Worm (Caenorhabditis elegans) whole organism, young adult: ENCODE measurements around the gene str-94.

Experiments used
- B0019.2 ChIP-seq: fragments of 200-800 bp; sonication (Bioruptor generic); conservative IDR thresholded peaks from 2 replicates; pipeline ENCODE4 v1.3.6; 2022; ENCODE audit warnings: missing genetic modification reagents, missing genetic modification characterization, missing compliant biosample characterization
- B0336.3 ChIP-seq: fragments of 200-800 bp; sonication (Bioruptor generic); IDR thresholded peaks from 2 replicates; pipeline ENCODE4 v1.3.6; 2022; ENCODE audit warnings: missing genetic modification characterization, missing compliant biosample characterization
- C06A6.2 ChIP-seq: fragments of 200-800 bp; sonication (Bioruptor generic); conservative IDR thresholded peaks from 2 replicates; pipeline ENCODE4 v1.3.6; 2022; ENCODE audit warnings: missing genetic modification characterization, missing compliant biosample characterization
- F23B12.7 ChIP-seq: sonication (generic microtip); optimal IDR thresholded peaks from 2 replicates; lab custom pipeline; 2017; ENCODE audit warnings: missing genetic modification characterization, mild to moderate bottlenecking, missing compliant biosample characterization, antibody characterized with exemption, moderate library complexity; ENCODE audit not compliant: insufficient read depth
- F33H1.4 ChIP-seq: fragments of 200-800 bp; sonication (Bioruptor generic); IDR thresholded peaks from 2 replicates; pipeline ENCODE4 v1.3.6; 2022; ENCODE audit warnings: missing genetic modification reagents, missing genetic modification characterization, missing compliant biosample characterization
- F37B4.10 ChIP-seq: fragments of 200-800 bp; sonication (Bioruptor generic); IDR thresholded peaks from 2 replicates; pipeline ENCODE4 v1.3.6; 2022; ENCODE audit warnings: missing genetic modification characterization, missing compliant biosample characterization
- K12H6.12 ChIP-seq: fragments of 200-800 bp; sonication (Bioruptor generic); optimal IDR thresholded peaks from 2 replicates; lab custom pipeline; 2018; ENCODE audit warnings: mild to moderate bottlenecking, missing genetic modification characterization, missing compliant biosample characterization
- Y95B8A.8 ChIP-seq: fragments of 200-800 bp; sonication (Bioruptor generic); IDR thresholded peaks from 2 replicates; pipeline ENCODE4 v1.3.6; 2022; ENCODE audit warnings: missing genetic modification reagents, missing genetic modification characterization, missing compliant biosample characterization
- aptf-2 ChIP-seq: fragments of 200-800 bp; sonication (Bioruptor generic); conservative IDR thresholded peaks from 2 replicates; pipeline ENCODE4 v1.3.6; 2022; ENCODE audit warnings: missing genetic modification reagents, missing genetic modification characterization, missing compliant biosample characterization
- athp-1 ChIP-seq: sonication (generic microtip); optimal IDR thresholded peaks from 2 replicates; lab custom pipeline; 2017; ENCODE audit warnings: mild to moderate bottlenecking, missing genetic modification characterization, missing compliant biosample characterization
- attf-5 ChIP-seq: fragments of 200-800 bp; sonication (Bioruptor generic); optimal IDR thresholded peaks from 2 replicates; lab custom pipeline; 2018; ENCODE audit warnings: mild to moderate bottlenecking, missing genetic modification characterization, missing compliant biosample characterization
- bed-2 ChIP-seq: fragments of 200-800 bp; sonication (Bioruptor generic); IDR thresholded peaks from 2 replicates; pipeline ENCODE4 v1.3.6; 2022; ENCODE audit warnings: missing genetic modification reagents, missing genetic modification characterization, missing compliant biosample characterization
- cebp-1 ChIP-seq, 2 experiments: fragments of 200-800 bp in 1 of 2; sonication (Bioruptor generic) in 1 of 2; sonication (generic microtip) in 1 of 2; IDR thresholded peaks in 1 of 2; optimal IDR thresholded peaks in 1 of 2; 2 replicates each; pipeline versions ENCODE4 v1.3.6 to Lab custom; 2017 to 2022; ENCODE audit warnings: missing compliant biosample characterization in 2 of 2, missing genetic modification characterization in 2 of 2, mild to moderate bottlenecking in 1 of 2, missing genetic modification reagents in 1 of 2, moderate library complexity in 1 of 2
- ceh-27 ChIP-seq: fragments of 200-800 bp; sonication (Bioruptor generic); optimal IDR thresholded peaks from 2 replicates; lab custom pipeline; 2018; ENCODE audit warnings: mild to moderate bottlenecking, missing genetic modification characterization, moderate library complexity, missing compliant biosample characterization
- ceh-40 ChIP-seq: fragments of 200-800 bp; sonication (Bioruptor generic); IDR thresholded peaks from 2 replicates; pipeline ENCODE4 v1.3.6; 2022; ENCODE audit warnings: missing genetic modification characterization, missing compliant biosample characterization
- chd-7 ChIP-seq: sonication (generic microtip); optimal IDR thresholded peaks from 2 replicates; lab custom pipeline; 2016; ENCODE audit warnings: mild to moderate bottlenecking, missing genetic modification characterization, moderate library complexity, missing compliant biosample characterization
- dox-1 ChIP-seq: fragments of 200-800 bp; sonication (Bioruptor generic); IDR thresholded peaks from 2 replicates; pipeline ENCODE4 v1.3.6; 2022; ENCODE audit warnings: missing genetic modification reagents, missing genetic modification characterization, missing compliant biosample characterization
- egrh-3 ChIP-seq: fragments of 200-800 bp; sonication (Bioruptor generic); IDR thresholded peaks from 2 replicates; pipeline ENCODE4 v1.3.6; 2022; ENCODE audit warnings: missing genetic modification reagents, missing genetic modification characterization, missing compliant biosample characterization
- hmg-1.2 ChIP-seq: fragments of 200-800 bp; sonication (Bioruptor generic); IDR thresholded peaks from 2 replicates; pipeline ENCODE4 v1.3.6; 2022; ENCODE audit warnings: missing genetic modification reagents, missing genetic modification characterization, missing compliant biosample characterization
- lag-1 ChIP-seq: fragments of 200-800 bp; sonication (Bioruptor generic); IDR thresholded peaks from 2 replicates; pipeline ENCODE4 v1.3.6; 2022; ENCODE audit warnings: missing genetic modification reagents, missing genetic modification characterization, missing compliant biosample characterization
- let-607 ChIP-seq, 2 experiments: fragments of 200-800 bp in 1 of 2; sonication (Bioruptor generic) in 1 of 2; sonication (generic microtip) in 1 of 2; optimal IDR thresholded peaks; 2 replicates each; lab custom pipeline; 2016 to 2018; ENCODE audit warnings: mild to moderate bottlenecking in 2 of 2, missing compliant biosample characterization in 2 of 2, missing genetic modification characterization in 2 of 2, moderate library complexity in 2 of 2, missing genotype in 1 of 2
- lin-40 ChIP-seq: sonication (generic microtip); optimal IDR thresholded peaks from 2 replicates; lab custom pipeline; 2016; ENCODE audit warnings: missing genetic modification characterization, mild to moderate bottlenecking, missing compliant biosample characterization, missing genotype, missing genetic modification reagents
- lir-1 ChIP-seq: fragments of 200-800 bp; sonication (Bioruptor generic); conservative IDR thresholded peaks from 2 replicates; pipeline ENCODE4 v1.3.6; 2022; ENCODE audit warnings: missing genetic modification reagents, missing genetic modification characterization, missing compliant biosample characterization
- mcd-1 ChIP-seq: fragments of 200-800 bp; sonication (Bioruptor generic); IDR thresholded peaks from 2 replicates; pipeline ENCODE4 v1.3.6; 2022; ENCODE audit warnings: missing genetic modification reagents, missing genetic modification characterization, missing compliant biosample characterization
- mel-28 ChIP-seq: sonication (generic microtip); optimal IDR thresholded peaks from 2 replicates; lab custom pipeline; 2016; ENCODE audit warnings: borderline replicate concordance, mild to moderate bottlenecking, missing genetic modification characterization, missing compliant biosample characterization
- mes-4 ChIP-seq: sonication (generic microtip); optimal IDR thresholded peaks from 2 replicates; lab custom pipeline; 2016; ENCODE audit warnings: missing genotype, missing genetic modification characterization, missing compliant biosample characterization
- nfya-2 ChIP-seq: fragments of 200-800 bp; sonication (Bioruptor generic); IDR thresholded peaks from 2 replicates; pipeline ENCODE4 v1.3.6; 2022; ENCODE audit warnings: missing genetic modification reagents, missing genetic modification characterization, missing compliant biosample characterization
- nhr-120 ChIP-seq: fragments of 200-800 bp; sonication (Bioruptor generic); IDR thresholded peaks from 2 replicates; pipeline ENCODE4 v1.3.6; 2022; ENCODE audit warnings: missing genetic modification characterization, missing compliant biosample characterization
- nhr-27 ChIP-seq: fragments of 200-800 bp; sonication (Bioruptor generic); optimal IDR thresholded peaks from 2 replicates; lab custom pipeline; 2018; ENCODE audit warnings: mild to moderate bottlenecking, missing genetic modification characterization, moderate library complexity, missing compliant biosample characterization
- nhr-80 ChIP-seq: sonication (generic microtip); optimal IDR thresholded peaks from 2 replicates; lab custom pipeline; 2016; ENCODE audit warnings: missing genetic modification characterization, missing compliant biosample characterization
- rpc-1 ChIP-seq, 2 experiments: fragments of 150-350 bp in 1 of 2; sonication (generic microtip) in 1 of 2; optimal IDR thresholded peaks; 2 replicates each; lab custom pipeline; 2014 to 2018; ENCODE audit warnings: missing biosample characterization in 1 of 2, missing genetic modification characterization in 1 of 2, missing genetic modification reagents in 1 of 2, missing genotype in 1 of 2
- sea-2 ChIP-seq: fragments of 200-800 bp; sonication (Bioruptor generic); IDR thresholded peaks from 2 replicates; pipeline ENCODE4 v1.3.6; 2022; ENCODE audit warnings: missing genetic modification characterization, missing compliant biosample characterization
- snpc-3.4 ChIP-seq: sonication (generic microtip); optimal IDR thresholded peaks from 2 replicates; lab custom pipeline; 2017; ENCODE audit warnings: missing genetic modification characterization, mild to moderate bottlenecking, missing compliant biosample characterization, antibody characterized with exemption, moderate library complexity, missing genotype, missing genetic modification reagents
- snpc-4 ChIP-seq, 5 experiments: fragments of 150-350 bp in 1 of 5; sonication (generic microtip) in 4 of 5; optimal IDR thresholded peaks; 2 replicates each; lab custom pipeline; 2014 to 2018; ENCODE audit warnings: missing genetic modification characterization in 5 of 5, missing biosample characterization in 3 of 5, antibody characterized with exemption in 2 of 5, mild to moderate bottlenecking in 2 of 5, missing compliant biosample characterization in 2 of 5, missing genotype in 2 of 5, moderate library complexity in 2 of 5, missing genetic modification reagents in 1 of 5
- sptf-2 ChIP-seq: fragments of 200-800 bp; sonication (Bioruptor generic); optimal IDR thresholded peaks from 2 replicates; lab custom pipeline; 2018; ENCODE audit warnings: mild to moderate bottlenecking, missing genetic modification characterization, missing compliant biosample characterization
- zim-3 ChIP-seq: sonication (generic microtip); optimal IDR thresholded peaks from 2 replicates; lab custom pipeline; 2017; ENCODE audit warnings: mild to moderate bottlenecking, missing genetic modification characterization, moderate library complexity, missing compliant biosample characterization
- ztf-18 ChIP-seq: sonication (generic microtip); optimal IDR thresholded peaks from 2 replicates; lab custom pipeline; 2016; ENCODE audit warnings: missing genotype, mild to moderate bottlenecking, missing genetic modification characterization, missing compliant biosample characterization
- ztf-22 ChIP-seq: fragments of 200-800 bp; sonication (Bioruptor generic); optimal IDR thresholded peaks from 2 replicates; lab custom pipeline; 2018; ENCODE audit warnings: mild to moderate bottlenecking, missing genetic modification characterization, moderate library complexity, missing compliant biosample characterization

str-94 gene

ce11 chrV:9212499-9212898 lies 36.6 kb downstream of the str-94 start:
- TF ChIP-seq F23B12.7 (tag; lab: Kevin White, UChicago) (peak; percentile 35), C06A6.2 (GFP tag; lab: Robert Waterston, UW) (no peak), sea-2 (GFP tag; lab: Robert Waterston, UW) (no peak), ztf-18 (tag; lab: Kevin White, UChicago) (peak; percentile 22), sptf-2 (GFP tag; lab: Kevin White, UChicago) (no peak), mcd-1 (peak; percentile 48; the same call in 1 of the 2 replicates), egrh-3 (GFP tag; lab: Robert Waterston, UW) (no peak), aptf-2 (no peak), attf-5 (GFP tag; lab: Kevin White, UChicago) (peak; percentile 87), lin-40 (tag; lab: Kevin White, UChicago) (no peak), F33H1.4 (no peak), nfya-2 (GFP tag; lab: Robert Waterston, UW) (no peak), nhr-120 (GFP tag; lab: Robert Waterston, UW) (no peak), F37B4.10 (GFP tag; lab: Robert Waterston, UW) (no peak), hmg-1.2 (GFP tag; lab: Robert Waterston, UW) (peak; percentile 74; the same call in 1 of the 2 replicates), rpc-1 (optimal IDR thresholded peaks at IDR 0.05; lab: Kevin White, UChicago) (no peak), rpc-1 (tag; optimal IDR thresholded peaks at IDR 0.05; lab: Kevin White, UChicago) (no peak), bed-2 (GFP tag; lab: Robert Waterston, UW) (no peak), B0336.3 (GFP tag; lab: Robert Waterston, UW) (no peak), cebp-1 (GFP tag; IDR thresholded peaks at IDR 0.05; lab: Robert Waterston, UW) (no peak), cebp-1 (tag; optimal IDR thresholded peaks at IDR 0.05; lab: Kevin White, UChicago) (peak; percentile 22), ceh-27 (GFP tag; lab: Kevin White, UChicago) (peak; percentile 7), ztf-22 (GFP tag; lab: Kevin White, UChicago) (no peak), B0019.2 (GFP tag; lab: Robert Waterston, UW) (no peak), K12H6.12 (tag; lab: Kevin White, UChicago) (peak; percentile 8), snpc-4 (GFP tag; optimal IDR thresholded peaks at IDR 0.05; lab: Kevin White, UChicago) (no peak), snpc-4 (tag; optimal IDR thresholded peaks at IDR 0.05; lab: Kevin White, UChicago) (peak in 1 of 4 experiments; percentile 60), let-607 (tag; optimal IDR thresholded peaks at IDR 0.05; lab: Kevin White, UChicago) (peak in 1 of 2 experiments; percentile 59), ceh-40 (no peak), nhr-27 (tag; lab: Kevin White, UChicago) (no peak), mel-28 (tag; lab: Kevin White, UChicago) (no peak), zim-3 (tag; lab: Kevin White, UChicago) (no peak), nhr-80 (tag; lab: Kevin White, UChicago) (peak; percentile 76), mes-4 (no peak), Y95B8A.8 (GFP tag; lab: Robert Waterston, UW) (no peak), snpc-3.4 (tag; lab: Kevin White, UChicago) (no peak), lir-1 (GFP tag; lab: Robert Waterston, UW) (no peak), dox-1 (GFP tag; lab: Robert Waterston, UW) (peak; percentile 47; the same call in 1 of the 2 replicates), athp-1 (no peak)

- TF ChIP-seq chd-7 (tag; lab: Kevin White, UChicago) (no peak), hmg-1.2 (GFP tag; lab: Robert Waterston, UW) (peak; percentile 69), lag-1 (0 out of 2 replicates have a peak, but pooled peaks have one; percentile 19)
Measured at ce11 chrV:9208878-9209277, 40.2 kb downstream of the str-94 start.
